Fruit fly (Drosophila melanogaster) whole organism, adult: ENCODE data around the gene CG11857.

Source experiments
- CG11617 ChIP-seq: fragments of 200-800 bp; sonication (Bioruptor generic); optimal IDR thresholded peaks from 2 replicates; lab custom pipeline; 2017; ENCODE audit warnings: mild to moderate bottlenecking, missing biosample characterization, missing genetic modification reagents, missing genetic modification characterization
- CG12768 ChIP-seq: fragments of 200-800 bp; sonication (Bioruptor generic); optimal IDR thresholded peaks from 2 replicates; lab custom pipeline; 2017; ENCODE audit warnings: missing biosample characterization, missing genetic modification characterization, mild to moderate bottlenecking, moderate library complexity, missing genetic modification reagents
- CG14711 ChIP-seq: fragments of 200-800 bp; sonication (Bioruptor generic); optimal IDR thresholded peaks from 2 replicates; lab custom pipeline; 2018; ENCODE audit warnings: missing biosample characterization, mild to moderate bottlenecking, missing genetic modification characterization, moderate library complexity
- CG1620 ChIP-seq: fragments of 200-800 bp; sonication (Bioruptor generic); optimal IDR thresholded peaks from 2 replicates; lab custom pipeline; 2016; ENCODE audit warnings: missing biosample characterization, missing genetic modification characterization
- CG33017 ChIP-seq: fragments of 200-800 bp; sonication (Bioruptor generic); optimal IDR thresholded peaks from 2 replicates; lab custom pipeline; 2018; ENCODE audit warnings: missing biosample characterization, mild to moderate bottlenecking, missing genetic modification characterization, moderate library complexity
- CG5204 ChIP-seq: fragments of 200-800 bp; sonication (Bioruptor generic); optimal IDR thresholded peaks from 2 replicates; lab custom pipeline; 2016; ENCODE audit warnings: missing biosample characterization, missing genetic modification characterization
- CG7045 ChIP-seq: fragments of 200-800 bp; sonication (Bioruptor generic); optimal IDR thresholded peaks from 2 replicates; lab custom pipeline; 2017; ENCODE audit warnings: missing biosample characterization, mild to moderate bottlenecking, missing genetic modification characterization
- CG7101 ChIP-seq: fragments of 200-800 bp; sonication (Bioruptor generic); optimal IDR thresholded peaks from 2 replicates; lab custom pipeline; 2018; ENCODE audit warnings: missing biosample characterization, mild to moderate bottlenecking, missing genetic modification characterization, moderate library complexity
- Clk ChIP-seq: fragments of 200-800 bp; sonication (Bioruptor generic); optimal IDR thresholded peaks from 2 replicates; lab custom pipeline; 2017; ENCODE audit warnings: missing biosample characterization, missing genetic modification characterization
- Crg-1 ChIP-seq: fragments of 200-800 bp; sonication (Bioruptor generic); optimal IDR thresholded peaks from 2 replicates; lab custom pipeline; 2016; ENCODE audit warnings: missing biosample characterization, missing genetic modification characterization
- Hr96 ChIP-seq: fragments of 200-800 bp; sonication (Bioruptor generic); optimal IDR thresholded peaks from 2 replicates; lab custom pipeline; 2016; ENCODE audit warnings: missing biosample characterization, missing genetic modification characterization
- Mnt ChIP-seq: fragments of 200-800 bp; sonication (Bioruptor generic); optimal IDR thresholded peaks from 2 replicates; lab custom pipeline; 2016; ENCODE audit warnings: missing biosample characterization, mild to moderate bottlenecking, missing genetic modification characterization
- bab1 ChIP-seq: fragments of 200-800 bp; sonication (Bioruptor generic); optimal IDR thresholded peaks from 3 replicates; lab custom pipeline; 2019; ENCODE audit warnings: missing biosample characterization, mild to moderate bottlenecking, missing genetic modification characterization, moderate library complexity
- cic ChIP-seq: fragments of 200-800 bp; sonication (Bioruptor generic); optimal IDR thresholded peaks from 2 replicates; lab custom pipeline; 2017; ENCODE audit warnings: missing biosample characterization, mild to moderate bottlenecking, missing genetic modification characterization, moderate library complexity
- cnc ChIP-seq, 2 experiments: fragments of >200 bp; optimal IDR thresholded peaks; 2 replicates each; lab custom pipeline; 2017
- kay ChIP-seq: fragments of 200-800 bp; sonication (Bioruptor generic); peaks from one replicate; lab custom pipeline; 2016; ENCODE audit warnings: missing biosample characterization, missing genetic modification characterization, borderline replicate concordance
- ovo ChIP-seq: fragments of 200-800 bp; sonication (Bioruptor generic); optimal IDR thresholded peaks from 2 replicates; lab custom pipeline; 2016; ENCODE audit warnings: missing biosample characterization, missing genetic modification characterization
- pad ChIP-seq: fragments of 200-800 bp; sonication (Bioruptor generic); optimal IDR thresholded peaks from 3 replicates; lab custom pipeline; 2017; ENCODE audit warnings: missing biosample characterization, missing genetic modification characterization, mild to moderate bottlenecking, moderate library complexity, missing genetic modification reagents
- tj ChIP-seq: fragments of 200-800 bp; sonication (Bioruptor generic); optimal IDR thresholded peaks from 3 replicates; lab custom pipeline; 2017; ENCODE audit warnings: missing biosample characterization, mild to moderate bottlenecking, missing genetic modification characterization, moderate library complexity
- toe ChIP-seq: fragments of 200-800 bp; sonication (Bioruptor generic); optimal IDR thresholded peaks from 2 replicates; lab custom pipeline; 2016; ENCODE audit warnings: missing biosample characterization, missing genetic modification characterization

CG11857 gene

dm6 chr3R:25273537-25273936, 14.8 kb downstream of the CG11857 start, which contains the start of gene CG11878:
Gene CG11878 (plus strand): TSS chr3R:25273837.
- TF ChIP-seq cic (GFP tag; lab: Kevin White, UChicago), result peak; percentile 0
- TF ChIP-seq ovo (GFP tag; lab: Kevin White, UChicago), result no peak

- no peak for TF ChIP-seq Clk
- peak; percentile 65 for TF ChIP-seq CG7101 (tag; lab: Kevin White, UChicago)
- no peak for TF ChIP-seq CG1620 (GFP tag; lab: Kevin White, UChicago)
- TF ChIP-seq CG33017 (tag; lab: Kevin White, UChicago), result peak; percentile 71
- peak; percentile 19 for TF ChIP-seq Mnt (GFP tag; lab: Kevin White, UChicago)
- TF ChIP-seq cic (GFP tag; lab: Kevin White, UChicago), result peak; percentile 97
- TF ChIP-seq CG7045, result peak; percentile 80
- TF ChIP-seq bab1 (GFP tag; lab: Kevin White, UChicago), result no peak
- no peak for TF ChIP-seq toe (GFP tag; lab: Kevin White, UChicago)
- peak; percentile 62 for TF ChIP-seq CG11617 (GFP tag; lab: Kevin White, UChicago)
- TF ChIP-seq CG14711 (tag; lab: Kevin White, UChicago), result peak; percentile 22
- TF ChIP-seq kay (GFP tag; lab: Kevin White, UChicago), result peak; percentile 94
- TF ChIP-seq CG5204 (GFP tag; lab: Kevin White, UChicago), result peak; percentile 34
- peak; percentile 11 for TF ChIP-seq Crg-1 (GFP tag; lab: Kevin White, UChicago)
- TF ChIP-seq pad (GFP tag; lab: Kevin White, UChicago), result peak; percentile 44
- no peak for TF ChIP-seq tj (GFP tag; lab: Kevin White, UChicago)
- no peak for TF ChIP-seq Hr96 (GFP tag; lab: Kevin White, UChicago)
- TF ChIP-seq ovo (GFP tag; lab: Kevin White, UChicago), result peak; percentile 20
- TF ChIP-seq cnc (optimal IDR thresholded peaks at IDR 0.05; lab: Kevin White, UChicago), result no peak
- TF ChIP-seq CG12768 (GFP tag; lab: Kevin White, UChicago), result peak; percentile 58
Observed at dm6 chr3R:25275276-25275675, 16.6 kb downstream of the CG11857 start.

- no peak for TF ChIP-seq CG14711 (tag; lab: Kevin White, UChicago)
- TF ChIP-seq ovo (GFP tag; lab: Kevin White, UChicago), result no peak
- TF ChIP-seq cnc (optimal IDR thresholded peaks at IDR 0.05; lab: Kevin White, UChicago), result no peak
- no peak for TF ChIP-seq Crg-1 (GFP tag; lab: Kevin White, UChicago)
- no peak for TF ChIP-seq CG33017 (tag; lab: Kevin White, UChicago)
- no peak for TF ChIP-seq Mnt (GFP tag; lab: Kevin White, UChicago)
- no peak for TF ChIP-seq pad (GFP tag; lab: Kevin White, UChicago)
- TF ChIP-seq toe (GFP tag; lab: Kevin White, UChicago), result no peak
- no peak for TF ChIP-seq CG7045
- no peak for TF ChIP-seq CG5204 (GFP tag; lab: Kevin White, UChicago)
Observed at dm6 chr3R:25277112-25277511, 18.4 kb downstream of the CG11857 start, which contains the start of gene CG10513. Gene CG10513 (minus strand): TSS chr3R:25277212.

- TF ChIP-seq Mnt (GFP tag; lab: Kevin White, UChicago) (peak; percentile 33), CG12768 (GFP tag; lab: Kevin White, UChicago) (peak; percentile 53), ovo (GFP tag; lab: Kevin White, UChicago) (peak; percentile 23), cic (GFP tag; lab: Kevin White, UChicago) (peak; percentile 65), CG14711 (tag; lab: Kevin White, UChicago) (no peak), CG1620 (GFP tag; lab: Kevin White, UChicago) (no peak), pad (GFP tag; lab: Kevin White, UChicago) (no peak), CG11617 (GFP tag; lab: Kevin White, UChicago) (no peak), cnc (optimal IDR thresholded peaks at IDR 0.05; lab: Kevin White, UChicago) (no peak), CG5204 (GFP tag; lab: Kevin White, UChicago) (no peak), CG7045 (peak; percentile 50), CG7101 (tag; lab: Kevin White, UChicago) (peak; percentile 57), Crg-1 (GFP tag; lab: Kevin White, UChicago) (no peak), toe (GFP tag; lab: Kevin White, UChicago) (no peak), Hr96 (GFP tag; lab: Kevin White, UChicago) (no peak), tj (GFP tag; lab: Kevin White, UChicago) (no peak), bab1 (GFP tag; lab: Kevin White, UChicago) (no peak), CG33017 (tag; lab: Kevin White, UChicago) (peak; percentile 45), kay (GFP tag; lab: Kevin White, UChicago) (peak; percentile 90), Clk (no peak)
Observed at dm6 chr3R:25279796-25280350, 21.2 kb downstream of the CG11857 start, which contains the start of gene CG10514. Gene CG10514 (minus strand): TSS chr3R:25279846.

dm6 chr3R:25281165-25281564, 22.5 kb downstream of the CG11857 start, which contains the start of gene CG11892:
Gene CG11892 (plus strand): TSS chr3R:25281548.
- TF ChIP-seq Mnt (GFP tag; lab: Kevin White, UChicago) (peak; percentile 67), CG14711 (tag; lab: Kevin White, UChicago) (peak; percentile 64), CG33017 (tag; lab: Kevin White, UChicago) (peak; percentile 89), tj (GFP tag; lab: Kevin White, UChicago) (peak; percentile 39), Crg-1 (GFP tag; lab: Kevin White, UChicago) (peak; percentile 20), CG7101 (tag; lab: Kevin White, UChicago) (peak; percentile 87), pad (GFP tag; lab: Kevin White, UChicago) (peak; percentile 68), cnc (optimal IDR thresholded peaks at IDR 0.05; lab: Kevin White, UChicago) (no peak), CG7045 (peak; percentile 93), bab1 (GFP tag; lab: Kevin White, UChicago) (no peak), CG12768 (GFP tag; lab: Kevin White, UChicago) (peak; percentile 89), Hr96 (GFP tag; lab: Kevin White, UChicago) (no peak), CG5204 (GFP tag; lab: Kevin White, UChicago) (peak; percentile 28), CG11617 (GFP tag; lab: Kevin White, UChicago) (peak; percentile 82), cic (GFP tag; lab: Kevin White, UChicago) (peak; percentile 93), Clk (peak; percentile 72), kay (GFP tag; lab: Kevin White, UChicago) (peak; percentile 93), ovo (GFP tag; lab: Kevin White, UChicago) (peak; percentile 30), CG1620 (GFP tag; lab: Kevin White, UChicago) (no peak), toe (GFP tag; lab: Kevin White, UChicago) (no peak)
